Worm (Caenorhabditis elegans) whole organism, L3 larva: ENCODE results near the gene B0507.2.

Experiments used
- ZK546.5 ChIP-seq: sonication (generic microtip); optimal IDR thresholded peaks from 2 replicates; lab custom pipeline; 2017; ENCODE audit warnings: missing biosample characterization, missing genetic modification characterization
- aly-2 ChIP-seq: fragments of 150-350 bp; optimal IDR thresholded peaks from 2 replicates; lab custom pipeline; 2014; ENCODE audit warnings: missing biosample characterization, missing genetic modification characterization
- egl-27 ChIP-seq: sonication (generic microtip); optimal IDR thresholded peaks from 4 replicates; lab custom pipeline; 2017; ENCODE audit warnings: missing biosample characterization, missing genetic modification reagents, missing genetic modification characterization
- egl-5 ChIP-seq: fragments of 150-350 bp; optimal IDR thresholded peaks from 2 replicates; lab custom pipeline; 2017; ENCODE audit warnings: missing biosample characterization, missing genetic modification reagents, missing genetic modification characterization, inconsistent platforms
- elt-2 ChIP-seq: sonication (generic microtip); optimal IDR thresholded peaks from 2 replicates; lab custom pipeline; 2016; ENCODE audit warnings: missing genetic modification reagents, mild to moderate bottlenecking, missing genetic modification characterization, missing compliant biosample characterization
- elt-3 ChIP-seq, 3 experiments: fragments of 150-350 bp in 1 of 3; sonication (generic microtip) in 2 of 3; optimal IDR thresholded peaks; 2 replicates in 2 of 3; 4 replicates in 1 of 3; lab custom pipeline; 2014 to 2017; ENCODE audit warnings: missing biosample characterization in 3 of 3, missing genetic modification characterization in 3 of 3
- fkh-10 ChIP-seq: sonication (generic microtip); optimal IDR thresholded peaks from 2 replicates; lab custom pipeline; 2017; ENCODE audit warnings: missing biosample characterization, missing genetic modification reagents, missing genetic modification characterization
- fkh-2 ChIP-seq: fragments of 150-350 bp; optimal IDR thresholded peaks from 2 replicates; lab custom pipeline; 2014; ENCODE audit warnings: missing biosample characterization, missing genetic modification reagents, missing genetic modification characterization
- hmg-11 ChIP-seq: sonication (generic microtip); optimal IDR thresholded peaks from 2 replicates; lab custom pipeline; 2016; ENCODE audit warnings: missing genetic modification characterization, missing compliant biosample characterization
- jun-1 ChIP-seq: fragments of 150-350 bp; optimal IDR thresholded peaks from 2 replicates; lab custom pipeline; 2014; ENCODE audit warnings: missing biosample characterization, missing genetic modification reagents, missing genetic modification characterization
- lin-15B ChIP-seq: fragments of 150-350 bp; optimal IDR thresholded peaks from 2 replicates; lab custom pipeline; 2014; ENCODE audit warnings: missing biosample characterization, missing genetic modification characterization
- lin-39 ChIP-seq: fragments of 150-350 bp; optimal IDR thresholded peaks from 2 replicates; lab custom pipeline; 2018; ENCODE audit warnings: missing biosample characterization, missing genetic modification reagents, missing genetic modification characterization
- lsy-12 ChIP-seq: sonication (generic microtip); optimal IDR thresholded peaks from 2 replicates; lab custom pipeline; 2016; ENCODE audit warnings: mild to moderate bottlenecking, missing genetic modification characterization, missing compliant biosample characterization
- mdl-1 ChIP-seq: fragments of 150-350 bp; optimal IDR thresholded peaks from 2 replicates; lab custom pipeline; 2014; ENCODE audit warnings: missing biosample characterization, missing genetic modification characterization
- mml-1 ChIP-seq: fragments of 150-350 bp; sonication (generic microtip); optimal IDR thresholded peaks from 3 replicates; lab custom pipeline; 2014; ENCODE audit warnings: missing biosample characterization, missing genetic modification characterization
- nfya-1 ChIP-seq: sonication (generic microtip); optimal IDR thresholded peaks from 2 replicates; lab custom pipeline; 2017; ENCODE audit warnings: missing genetic modification characterization, mild to moderate bottlenecking, missing compliant biosample characterization, antibody characterized with exemption, moderate library complexity; ENCODE audit not compliant: insufficient read depth
- nhr-11 ChIP-seq: fragments of 150-350 bp; optimal IDR thresholded peaks from 2 replicates; lab custom pipeline; 2014; ENCODE audit warnings: missing biosample characterization, missing genetic modification characterization
- nhr-23 ChIP-seq: fragments of 150-350 bp; optimal IDR thresholded peaks from 2 replicates; lab custom pipeline; 2014; ENCODE audit warnings: missing biosample characterization, missing genetic modification reagents, missing genetic modification characterization
- nhr-237 ChIP-seq: fragments of 150-350 bp; optimal IDR thresholded peaks from 2 replicates; lab custom pipeline; 2014; ENCODE audit warnings: missing biosample characterization, missing genetic modification characterization
- nhr-25 ChIP-seq: sonication (generic microtip); optimal IDR thresholded peaks from 2 replicates; lab custom pipeline; 2017; ENCODE audit warnings: missing biosample characterization, missing genetic modification characterization
- nhr-28 ChIP-seq: fragments of 150-350 bp; optimal IDR thresholded peaks from 2 replicates; lab custom pipeline; 2014; ENCODE audit warnings: missing biosample characterization, missing genetic modification characterization
- nhr-43 ChIP-seq: sonication (generic microtip); optimal IDR thresholded peaks from 2 replicates; lab custom pipeline; 2016; ENCODE audit warnings: mild to moderate bottlenecking, missing genetic modification characterization, missing compliant biosample characterization; ENCODE audit not compliant: poor library complexity, severe bottlenecking
- nhr-67 ChIP-seq: fragments of 150-350 bp; optimal IDR thresholded peaks from 2 replicates; lab custom pipeline; 2014; ENCODE audit warnings: missing biosample characterization, missing genetic modification characterization
- nhr-76 ChIP-seq: fragments of 150-350 bp; sonication (generic microtip); optimal IDR thresholded peaks from 5 replicates; lab custom pipeline; 2014; ENCODE audit warnings: missing biosample characterization, missing genetic modification characterization
- pha-4 ChIP-seq: fragments of 150-350 bp; optimal IDR thresholded peaks from 2 replicates; lab custom pipeline; 2014; ENCODE audit warnings: missing biosample characterization, missing genetic modification reagents, missing genetic modification characterization
- skn-1 ChIP-seq: fragments of 150-350 bp; optimal IDR thresholded peaks from 2 replicates; lab custom pipeline; 2014; ENCODE audit warnings: missing biosample characterization, missing genetic modification characterization
- snpc-4 ChIP-seq: fragments of 150-350 bp; optimal IDR thresholded peaks from 2 replicates; lab custom pipeline; 2014; ENCODE audit warnings: missing biosample characterization, missing genetic modification characterization
- tbx-2 ChIP-seq: sonication (generic microtip); optimal IDR thresholded peaks from 2 replicates; lab custom pipeline; 2016; ENCODE audit warnings: mild to moderate bottlenecking, missing genetic modification characterization, missing compliant biosample characterization
- unc-62 ChIP-seq: fragments of 150-350 bp; sonication (generic microtip); optimal IDR thresholded peaks from 4 replicates; lab custom pipeline; 2014; ENCODE audit warnings: missing biosample characterization, missing genetic modification reagents, missing genetic modification characterization
- ztf-4 ChIP-seq: fragments of 150-350 bp; optimal IDR thresholded peaks from 2 replicates; lab custom pipeline; 2014; ENCODE audit warnings: missing biosample characterization, missing genetic modification characterization

B0507.2 gene

DNA sequence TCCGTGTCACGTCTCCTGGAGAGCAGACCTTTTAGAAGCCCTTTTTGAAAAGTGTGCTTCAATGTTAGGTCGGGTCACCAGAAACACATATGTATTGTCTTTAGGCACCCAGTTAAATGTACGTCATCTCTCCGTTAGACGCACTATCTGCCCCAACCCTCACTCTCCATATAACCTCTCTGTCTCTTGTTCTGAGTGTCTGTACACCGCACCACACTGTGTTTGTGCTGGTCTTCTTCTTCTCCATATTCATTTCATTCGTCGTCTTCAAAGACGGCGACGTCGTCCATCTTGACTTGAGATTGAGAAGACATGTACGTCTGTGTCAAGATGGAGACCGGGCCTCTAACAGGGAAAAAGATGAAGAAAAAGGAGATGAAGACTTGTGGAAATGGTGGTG lies 8.0 kb downstream of the B0507.2 start:
- TF ChIP-seq pha-4 (tag; lab: Kevin White, UChicago): peak; percentile 6
- TF ChIP-seq lsy-12: no peak

DNA sequence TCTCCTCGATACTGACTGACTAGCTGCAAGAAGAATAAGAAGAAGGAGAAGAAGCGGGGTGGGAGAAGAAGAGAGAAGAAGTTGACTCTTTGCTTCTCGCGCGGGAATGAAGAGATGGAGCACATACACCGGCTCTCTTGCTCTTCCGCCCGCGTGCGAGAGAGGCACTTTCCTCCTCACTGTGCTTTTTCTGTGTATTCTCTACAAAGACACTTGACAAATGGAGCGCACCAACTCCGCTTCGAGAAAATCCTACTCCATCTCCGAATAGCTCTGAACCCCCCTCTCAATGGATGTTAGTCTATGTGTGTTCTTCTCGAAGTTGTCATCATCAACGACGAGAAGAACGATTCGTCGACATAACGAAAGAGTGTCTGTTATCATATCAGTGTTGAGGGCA lies 10.4 kb downstream of the B0507.2 start:
- no peak for TF ChIP-seq egl-27 (tag; lab: Kevin White, UChicago)
- TF ChIP-seq mdl-1 (tag; lab: Kevin White, UChicago): no peak
- TF ChIP-seq pha-4 (tag; lab: Kevin White, UChicago): peak; percentile 46
- peak; percentile 34 for TF ChIP-seq elt-2 (tag; lab: Kevin White, UChicago)
- no peak for TF ChIP-seq mml-1
- TF ChIP-seq, all 47 proteins: peak for 2

DNA sequence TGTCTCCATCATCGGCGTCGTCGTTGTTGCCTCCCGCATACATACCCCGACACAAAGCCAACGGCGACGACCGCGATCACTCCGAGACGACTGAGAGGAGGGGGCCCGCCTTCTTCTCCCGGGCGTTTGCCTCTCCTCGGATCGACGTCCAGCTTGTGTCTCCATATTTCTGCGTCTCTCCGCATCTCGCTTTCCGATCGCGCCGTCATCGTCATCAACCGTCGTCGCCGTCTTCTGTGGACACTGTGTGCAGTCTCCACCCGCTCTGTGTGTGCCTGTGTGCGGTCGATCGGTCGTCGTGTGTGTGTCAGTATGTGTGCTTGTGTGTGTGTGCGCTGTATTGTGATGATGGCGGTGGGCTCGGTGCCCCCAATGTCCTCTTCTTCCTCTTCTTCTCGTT lies 11.4 kb downstream of the B0507.2 start:
- TF ChIP-seq hmg-11 (tag; lab: Kevin White, UChicago) (peak; percentile 51), lin-15B (tag; lab: Kevin White, UChicago) (peak; percentile 10), pha-4 (tag; lab: Kevin White, UChicago) (peak; percentile 31), mdl-1 (tag; lab: Kevin White, UChicago) (no peak), aly-2 (tag; lab: Kevin White, UChicago) (no peak), elt-2 (tag; lab: Kevin White, UChicago) (peak; percentile 52), nhr-28 (no peak), lin-39 (tag; lab: Kevin White, UChicago) (peak; percentile 34), nfya-1 (tag; lab: Kevin White, UChicago) (peak; percentile 12)

DNA sequence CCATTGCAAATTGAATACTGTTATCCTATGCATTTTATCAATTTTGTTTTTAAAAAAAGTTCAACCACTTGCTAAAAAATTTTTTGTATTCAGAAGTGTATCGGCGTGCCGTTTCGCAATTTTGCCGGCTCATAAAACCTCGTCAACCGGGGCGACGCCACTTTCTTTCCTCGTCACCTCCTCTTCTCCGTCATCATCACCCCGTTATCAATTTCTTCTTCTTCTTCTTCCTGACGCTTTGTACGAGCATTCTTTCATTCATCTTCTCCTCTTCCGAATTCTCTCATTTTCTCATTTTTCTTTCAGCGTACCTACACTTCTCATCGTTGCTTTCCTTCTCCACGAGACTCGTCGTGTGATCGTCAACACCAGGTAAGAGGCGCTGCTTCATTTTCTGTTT lies 12.1 kb downstream of the B0507.2 start, which contains the start of gene sup-37:
Gene sup-37 (plus strand): TSS at position 301 of the 400 bp plus-strand sequence.
- no peak for TF ChIP-seq nhr-25
- TF ChIP-seq elt-3 (tag; optimal IDR thresholded peaks at IDR 0.05; lab: Kevin White, UChicago): no peak
- no peak for TF ChIP-seq skn-1 (tag; lab: Kevin White, UChicago)
- no peak for TF ChIP-seq mml-1
- no peak for TF ChIP-seq fkh-2 (tag; lab: Kevin White, UChicago)
- TF ChIP-seq nhr-237 (tag; lab: Kevin White, UChicago): no peak
- TF ChIP-seq tbx-2: no peak
- TF ChIP-seq ztf-4 (tag; lab: Kevin White, UChicago): no peak
- no peak for TF ChIP-seq nhr-67 (tag; lab: Kevin White, UChicago)
- TF ChIP-seq unc-62 (GFP tag; lab: Kevin White, UChicago): no peak
- no peak for TF ChIP-seq nhr-76 (tag; lab: Kevin White, UChicago)
- no peak for TF ChIP-seq snpc-4
- TF ChIP-seq, all 47 proteins: peak for 0

DNA sequence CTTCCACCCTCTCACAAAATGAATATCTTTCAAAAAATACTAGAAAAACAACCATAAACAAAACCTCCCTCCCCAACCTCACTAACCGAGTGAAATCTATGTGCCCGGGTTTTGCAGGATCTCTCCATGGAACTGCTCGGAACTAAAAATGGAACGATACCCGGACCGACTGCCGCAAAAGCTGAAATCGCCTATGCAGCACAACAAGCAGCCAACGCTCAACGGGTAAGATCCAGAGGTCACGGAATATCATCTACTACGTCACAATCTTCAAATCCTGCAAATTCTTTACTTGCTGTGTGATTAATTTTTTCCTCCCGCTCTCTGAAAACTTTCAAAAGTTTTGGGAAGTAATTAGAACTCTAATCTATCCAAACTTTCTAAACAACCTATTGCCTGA lies 15.2 kb downstream of the B0507.2 start:
- TF ChIP-seq nhr-23 (tag; lab: Kevin White, UChicago) (no peak), pha-4 (tag; lab: Kevin White, UChicago) (no peak), unc-62 (GFP tag; lab: Kevin White, UChicago) (no peak), ZK546.5 (tag; lab: Kevin White, UChicago) (no peak), nhr-11 (tag; lab: Kevin White, UChicago) (no peak), egl-5 (tag; lab: Kevin White, UChicago) (no peak), nhr-25 (no peak)

DNA sequence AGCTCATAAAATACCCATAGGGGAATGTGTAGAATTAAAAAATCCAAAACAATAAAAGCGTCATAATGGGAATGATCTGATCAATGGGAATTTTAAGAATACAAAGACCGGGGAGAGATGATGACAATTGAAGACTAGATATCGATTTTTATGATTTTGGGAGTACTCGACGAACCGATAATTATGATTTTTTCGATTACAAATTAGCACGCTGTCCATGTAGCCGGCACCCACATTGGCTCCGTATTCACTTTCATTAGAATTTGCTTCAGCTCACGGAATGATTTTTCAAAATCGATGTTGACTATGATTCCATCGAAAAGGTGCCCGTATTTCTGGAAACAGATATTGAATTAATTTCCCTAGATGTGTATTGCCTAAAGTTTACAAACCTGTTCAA lies 18.7 kb downstream of the B0507.2 start:
- TF ChIP-seq nhr-237 (tag; lab: Kevin White, UChicago) (no peak), nfya-1 (tag; lab: Kevin White, UChicago) (no peak), tbx-2 (no peak), elt-2 (tag; lab: Kevin White, UChicago) (no peak), jun-1 (tag; lab: Kevin White, UChicago) (no peak), nhr-43 (tag; lab: Kevin White, UChicago) (no peak), skn-1 (tag; lab: Kevin White, UChicago) (no peak), mdl-1 (tag; lab: Kevin White, UChicago) (no peak), elt-3 (tag; optimal IDR thresholded peaks at IDR 0.05; lab: Kevin White, UChicago) (no peak), fkh-10 (GFP tag; lab: Kevin White, UChicago) (no peak)
